Fruit fly (Drosophila melanogaster): Measurements from ENCODE around the gene Ogg1.
A peak's percentile ranks its signal among the peaks of the same experiment; 100 is the strongest.

Ogg1 gene

DNA sequence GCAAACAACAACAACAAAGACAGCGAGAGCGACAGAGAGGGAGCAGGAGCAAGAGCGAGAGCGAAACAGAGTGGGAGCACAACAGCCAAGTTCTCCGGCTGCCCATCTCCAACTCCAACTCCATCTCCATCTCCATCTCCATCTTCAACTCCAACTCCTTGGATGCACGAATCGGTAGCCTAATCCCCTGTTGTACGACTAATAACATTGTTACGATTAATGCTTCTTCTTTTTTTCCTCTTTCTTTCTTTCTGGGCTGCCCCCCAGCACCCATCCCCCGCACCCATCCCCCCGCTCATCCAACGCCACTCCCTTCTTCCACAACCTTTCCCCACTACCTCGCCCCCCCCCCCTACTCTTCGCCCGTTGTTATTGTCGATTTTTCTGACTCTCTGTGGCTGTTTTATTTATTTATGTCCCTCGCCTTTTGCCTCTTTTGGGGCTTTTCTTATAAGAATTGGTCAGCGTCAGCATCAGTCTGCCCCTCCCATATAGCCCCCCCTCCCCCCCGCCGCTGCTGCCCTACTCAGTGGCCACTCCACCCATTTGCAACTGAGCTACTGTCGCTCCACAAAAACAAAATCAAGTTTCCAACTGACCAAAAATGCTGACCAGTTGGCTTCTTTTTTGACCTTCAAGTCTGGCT lies 28.8 kb upstream of the Ogg1 start (continued):
- TF ChIP-seq CG12219 (GFP tag; optimal IDR thresholded peaks at IDR 0.05): no peak
- no peak for TF ChIP-seq CG10209 (GFP tag; optimal IDR thresholded peaks at IDR 0.05)
- no peak for TF ChIP-seq CG11456 (GFP tag; IDR thresholded peaks at IDR 0.05)
- no peak for TF ChIP-seq CG16813 (GFP tag; IDR thresholded peaks at IDR 0.05; ENCODE audit: partially characterized antibody)
- no peak for TF ChIP-seq CkIIα-i1 (GFP tag; IDR thresholded peaks at IDR 0.05)
- no peak for TF ChIP-seq CG5180 (GFP tag; optimal IDR thresholded peaks at IDR 0.05)
- TF ChIP-seq pros (GFP tag; optimal IDR thresholded peaks at IDR 0.05): peak; percentile 3
- TF ChIP-seq abd-A (tag; optimal IDR thresholded peaks at IDR 0.05): peak; percentile 81
- no peak for TF ChIP-seq NfI (GFP tag; optimal IDR thresholded peaks at IDR 0.05)
- no peak for TF ChIP-seq yki (optimal IDR thresholded peaks at IDR 0.05)
- TF ChIP-seq crol (GFP tag; IDR thresholded peaks at IDR 0.05): peak; percentile 98
- TF ChIP-seq HmgD (GFP tag; optimal IDR thresholded peaks at IDR 0.05): no peak
- TF ChIP-seq fd3F (GFP tag; optimal IDR thresholded peaks at IDR 0.05): no peak
- TF ChIP-seq lola (GFP tag; optimal IDR thresholded peaks at IDR 0.05): no peak

DNA sequence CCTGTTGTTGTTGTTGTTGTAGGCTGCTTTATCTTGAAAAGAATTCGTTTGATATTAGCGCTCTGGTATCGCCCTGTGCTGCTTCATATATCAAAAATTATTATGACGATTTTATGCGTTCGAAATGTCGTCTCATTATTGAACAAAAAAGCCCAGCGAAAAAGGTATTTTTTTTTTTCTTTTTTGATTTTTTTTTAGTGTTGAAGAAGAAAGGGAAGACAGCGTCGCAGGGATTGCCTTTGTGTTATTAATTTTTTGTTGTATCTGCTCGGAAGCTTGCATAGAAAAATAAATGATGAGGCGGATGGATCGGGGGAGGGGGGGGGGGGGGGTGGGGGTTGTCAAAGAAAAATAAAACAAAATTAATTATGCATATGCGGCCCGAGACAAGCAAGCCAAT lies 27.9 kb upstream of the Ogg1 start:
- peak; percentile 72 for TF ChIP-seq Awh (GFP tag; IDR thresholded peaks at IDR 0.05)
- no peak for TF ChIP-seq kay (GFP tag; optimal IDR thresholded peaks at IDR 0.05)
- no peak for TF ChIP-seq bab2 (GFP tag; optimal IDR thresholded peaks at IDR 0.05)
- TF ChIP-seq chm (GFP tag; IDR thresholded peaks at IDR 0.05): no peak
- TF ChIP-seq Camta (GFP tag; optimal IDR thresholded peaks at IDR 0.05): no peak
- TF ChIP-seq CG7556 (GFP tag; optimal IDR thresholded peaks at IDR 0.05): no peak
- no peak for TF ChIP-seq ro (GFP tag; IDR thresholded peaks at IDR 0.05)
- peak; percentile 88 for TF ChIP-seq oc (tag; optimal IDR thresholded peaks at IDR 0.05)
- no peak for TF ChIP-seq hb (GFP tag; IDR thresholded peaks at IDR 0.05; ENCODE audit: partially characterized antibody)
- no peak for TF ChIP-seq TFAM (GFP tag; optimal IDR thresholded peaks at IDR 0.05)
- no peak for TF ChIP-seq Vsx1 (GFP tag; optimal IDR thresholded peaks at IDR 0.05)
- TF ChIP-seq tio (GFP tag; optimal IDR thresholded peaks at IDR 0.05): no peak
- TF ChIP-seq pfk (GFP tag; optimal IDR thresholded peaks at IDR 0.05): no peak
- 0 out of 2 replicates have a peak, but pooled peaks have one; percentile 36 for TF ChIP-seq crol (GFP tag; IDR thresholded peaks at IDR 0.05)
- TF ChIP-seq CG1602 (GFP tag; optimal IDR thresholded peaks at IDR 0.05): no peak
- no peak for TF ChIP-seq CG16779 (GFP tag; IDR thresholded peaks at IDR 0.05)
- TF ChIP-seq CG10959 (GFP tag; IDR thresholded peaks at IDR 0.05): no peak
- TF ChIP-seq CG14860 (GFP tag; IDR thresholded peaks at IDR 0.05; ENCODE audit: partially characterized antibody): no peak
- no peak for TF ChIP-seq CG6175 (GFP tag; IDR thresholded peaks at IDR 0.05)
- TF ChIP-seq az2 (GFP tag; optimal IDR thresholded peaks at IDR 0.05): no peak
- TF ChIP-seq CG2120 (GFP tag; optimal IDR thresholded peaks at IDR 0.05): no peak
- TF ChIP-seq bsh (GFP tag; optimal IDR thresholded peaks at IDR 0.05): no peak
- no peak for TF ChIP-seq CG14710 (tag; optimal IDR thresholded peaks at IDR 0.05)
- no peak for TF ChIP-seq Lhr (GFP tag; optimal IDR thresholded peaks at IDR 0.05)
- no peak for TF ChIP-seq Bdp1 (GFP tag; optimal IDR thresholded peaks at IDR 0.05)
- TF ChIP-seq crp (GFP tag; optimal IDR thresholded peaks at IDR 0.05): no peak
- TF ChIP-seq CG4360 (GFP tag; IDR thresholded peaks at IDR 0.05): peak; percentile 86
- TF ChIP-seq CG12744 (GFP tag; optimal IDR thresholded peaks at IDR 0.05): no peak
- no peak for TF ChIP-seq shn (GFP tag; optimal IDR thresholded peaks at IDR 0.05)
- no peak for TF ChIP-seq H2.0 (GFP tag; IDR thresholded peaks at IDR 0.05)
- TF ChIP-seq CG6272 (GFP tag; IDR thresholded peaks at IDR 0.05): no peak
- TF ChIP-seq pzg (GFP tag; optimal IDR thresholded peaks at IDR 0.05): no peak
- TF ChIP-seq sens (GFP tag): no peak
- TF ChIP-seq mirr (GFP tag; optimal IDR thresholded peaks at IDR 0.05): no peak
- TF ChIP-seq Lpt (GFP tag; optimal IDR thresholded peaks at IDR 0.05): no peak
- TF ChIP-seq chinmo (GFP tag; IDR thresholded peaks at IDR 0.05; ENCODE audit: partially characterized antibody): 0 out of 4 replicates have a peak, but pooled peaks have one; percentile 53
- no peak for TF ChIP-seq Asciz (GFP tag; optimal IDR thresholded peaks at IDR 0.05)
